Worm (Caenorhabditis elegans) whole organism, L4 larva: ENCODE data around the gene alkb-8.

Source experiments
- D1046.2 ChIP-seq: fragments of 200-800 bp; sonication (Bioruptor generic); IDR thresholded peaks from 2 replicates; pipeline ENCODE4 v1.3.6; 2022; ENCODE audit warnings: missing genetic modification characterization, missing compliant biosample characterization
- F10B5.3 ChIP-seq: sonication (generic microtip); optimal IDR thresholded peaks from 2 replicates; lab custom pipeline; 2016; ENCODE audit warnings: mild to moderate bottlenecking, missing genetic modification characterization, missing compliant biosample characterization
- dmd-9 ChIP-seq: fragments of 200-800 bp; sonication (Bioruptor generic); IDR thresholded peaks from 2 replicates; pipeline ENCODE4 v1.3.6; 2022; ENCODE audit warnings: missing genetic modification reagents, missing genetic modification characterization, missing compliant biosample characterization
- dve-1 ChIP-seq: sonication (generic microtip); optimal IDR thresholded peaks from 2 replicates; lab custom pipeline; 2017; ENCODE audit warnings: antibody characterized with exemption, mild to moderate bottlenecking, missing genetic modification characterization, missing compliant biosample characterization; ENCODE audit not compliant: insufficient read depth
- hlh-30 ChIP-seq: sonication (generic microtip); optimal IDR thresholded peaks from 2 replicates; lab custom pipeline; 2017; ENCODE audit warnings: antibody characterized with exemption, mild to moderate bottlenecking, missing genetic modification characterization, missing compliant biosample characterization; ENCODE audit not compliant: insufficient read depth
- mdl-1 ChIP-seq, 2 experiments: fragments of 150-350 bp in 1 of 2; sonication (generic microtip) in 1 of 2; optimal IDR thresholded peaks; 2 replicates each; lab custom pipeline; 2014 to 2017; ENCODE audit warnings: missing biosample characterization in 2 of 2, missing genetic modification characterization in 2 of 2
- nhr-237 ChIP-seq: sonication (generic microtip); optimal IDR thresholded peaks from 2 replicates; lab custom pipeline; 2017; ENCODE audit warnings: missing biosample characterization, missing genetic modification characterization
- nhr-42 ChIP-seq: fragments of 200-800 bp; sonication (Bioruptor generic); IDR thresholded peaks from 2 replicates; pipeline ENCODE4 v1.3.6; 2022; ENCODE audit warnings: missing genetic modification characterization, missing compliant biosample characterization
- zip-2 ChIP-seq: fragments of 150-350 bp; optimal IDR thresholded peaks from 2 replicates; lab custom pipeline; 2014; ENCODE audit warnings: missing biosample characterization, missing genetic modification characterization

DNA sequence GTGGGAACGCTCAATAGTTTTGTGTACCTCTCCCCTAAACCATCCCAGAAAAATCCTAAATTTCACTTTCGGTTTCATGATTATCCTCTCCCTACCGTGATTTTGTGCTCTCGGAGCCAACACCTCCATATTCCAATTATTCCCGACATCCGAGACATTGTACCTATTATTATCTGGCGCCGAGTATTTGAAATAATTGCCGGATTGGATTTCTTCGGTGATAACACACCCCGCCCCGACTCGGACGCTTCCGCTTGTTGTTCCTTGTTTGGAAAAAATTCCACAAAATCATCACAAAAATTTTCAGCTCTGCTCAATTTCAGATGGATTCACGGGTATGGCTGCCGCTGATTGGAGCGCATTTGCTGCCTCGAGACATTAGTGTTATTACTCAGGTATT lies 36.0 kb downstream of the alkb-8 start, which contains the start of gene lin-48:
- TF ChIP-seq dve-1 (tag; lab: Kevin White, UChicago): no peak
- no peak for TF ChIP-seq nhr-42
- TF ChIP-seq mdl-1 (tag; optimal IDR thresholded peaks at IDR 0.05; lab: Kevin White, UChicago): no peak
- no peak for TF ChIP-seq nhr-237
- TF ChIP-seq D1046.2 (GFP tag; lab: Robert Waterston, UW): no peak
- no peak for TF ChIP-seq dmd-9 (GFP tag; lab: Robert Waterston, UW)
- no peak for TF ChIP-seq F10B5.3 (tag; lab: Kevin White, UChicago)
- TF ChIP-seq hlh-30: no peak
- TF ChIP-seq zip-2 (tag; lab: Kevin White, UChicago): no peak
